Worm (Caenorhabditis elegans): ENCODE data around the gene F44E2.3.

DNA sequence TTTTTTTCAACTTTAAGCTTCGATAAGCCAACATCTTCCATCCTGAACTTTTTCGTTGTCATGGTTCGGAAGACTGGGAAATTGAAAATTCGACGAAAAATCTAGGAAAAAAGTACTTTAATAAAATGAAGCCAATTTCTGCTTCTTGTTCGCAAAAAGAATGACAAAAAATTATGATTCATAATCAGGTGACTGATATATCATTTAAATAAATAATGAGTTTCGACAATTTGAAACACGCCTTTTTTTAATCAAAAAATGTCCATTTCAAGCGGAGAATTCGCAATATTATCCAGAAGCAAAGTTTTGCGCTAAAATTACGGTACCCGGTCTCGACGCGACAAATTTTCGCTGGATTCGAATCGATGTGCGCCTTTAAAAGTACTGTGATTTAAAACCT is 16.0 kb upstream of the F44E2.3 start, which contains the start of gene F44E2.6:
- TF ChIP-seq ham-2 (GFP tag; optimal IDR thresholded peaks at IDR 0.05) (no peak), snpc-4 (tag; optimal IDR thresholded peaks at IDR 0.05) (no peak), unc-39 (tag; optimal IDR thresholded peaks at IDR 0.05) (no peak), sem-2 (GFP tag; optimal IDR thresholded peaks at IDR 0.05) (no peak), nhr-237 (tag; optimal IDR thresholded peaks at IDR 0.05) (no peak), elt-3 (tag; optimal IDR thresholded peaks at IDR 0.05) (no peak), pha-4 (tag; optimal IDR thresholded peaks at IDR 0.05) (no peak), lsy-2 (tag; optimal IDR thresholded peaks at IDR 0.05) (no peak)

All from whole organism, mixed stage, embryonic.